Worm (Caenorhabditis elegans) whole organism, young adult: ENCODE data around the gene ltd-1.
A peak's percentile ranks its signal among the peaks of the same experiment; 100 is the strongest.

Experiments used
- B0019.2 ChIP-seq: fragments of 200-800 bp; sonication (Bioruptor generic); conservative IDR thresholded peaks from 2 replicates; pipeline ENCODE4 v1.3.6; 2022; ENCODE audit warnings: missing genetic modification reagents, missing genetic modification characterization, missing compliant biosample characterization
- D2030.7 ChIP-seq: fragments of 200-800 bp; sonication (Bioruptor generic); IDR thresholded peaks from 2 replicates; pipeline ENCODE4 v1.3.6; 2022; ENCODE audit warnings: missing genetic modification reagents, missing genetic modification characterization, missing compliant biosample characterization
- F23B12.7 ChIP-seq: sonication (generic microtip); optimal IDR thresholded peaks from 2 replicates; lab custom pipeline; 2017; ENCODE audit warnings: missing genetic modification characterization, mild to moderate bottlenecking, missing compliant biosample characterization, antibody characterized with exemption, moderate library complexity; ENCODE audit not compliant: insufficient read depth
- F49E8.2 ChIP-seq: sonication (generic microtip); optimal IDR thresholded peaks from 3 replicates; lab custom pipeline; 2017; ENCODE audit warnings: missing genetic modification characterization, mild to moderate bottlenecking, missing compliant biosample characterization, antibody characterized with exemption, moderate library complexity; ENCODE audit not compliant: insufficient read depth
- F55B11.4 ChIP-seq: sonication (generic microtip); optimal IDR thresholded peaks from 2 replicates; lab custom pipeline; 2016; ENCODE audit warnings: missing compliant biosample characterization, missing genetic modification characterization, borderline replicate concordance; ENCODE audit not compliant: insufficient read depth
- T07F8.4 ChIP-seq: sonication (generic microtip); optimal IDR thresholded peaks from 2 replicates; lab custom pipeline; 2016; ENCODE audit warnings: mild to moderate bottlenecking, missing genetic modification characterization, moderate library complexity, missing compliant biosample characterization
- Y53G8AR.9 ChIP-seq: fragments of 200-800 bp; sonication (Bioruptor generic); conservative IDR thresholded peaks from 2 replicates; pipeline ENCODE4 v1.3.6; 2022; ENCODE audit warnings: missing genetic modification reagents, missing genetic modification characterization, missing compliant biosample characterization
- Y67H2A.10 ChIP-seq: fragments of 200-800 bp; sonication (Bioruptor generic); conservative IDR thresholded peaks from 2 replicates; pipeline ENCODE4 v1.3.6; 2022; ENCODE audit warnings: missing genetic modification reagents, missing genetic modification characterization, missing compliant biosample characterization
- Y79H2A.3 ChIP-seq: fragments of 200-800 bp; sonication (Bioruptor generic); conservative IDR thresholded peaks from 2 replicates; pipeline ENCODE4 v1.3.6; 2022; ENCODE audit warnings: missing genetic modification reagents, missing genetic modification characterization, missing compliant biosample characterization
- Y95B8A.8 ChIP-seq: fragments of 200-800 bp; sonication (Bioruptor generic); IDR thresholded peaks from 2 replicates; pipeline ENCODE4 v1.3.6; 2022; ENCODE audit warnings: missing genetic modification reagents, missing genetic modification characterization, missing compliant biosample characterization
- akir-1 ChIP-seq: fragments of 200-800 bp; sonication (Bioruptor generic); optimal IDR thresholded peaks from 2 replicates; lab custom pipeline; 2018; ENCODE audit warnings: mild to moderate bottlenecking, missing genetic modification characterization, moderate library complexity, missing compliant biosample characterization
- aptf-3 ChIP-seq: fragments of 200-800 bp; sonication (Bioruptor generic); IDR thresholded peaks from 2 replicates; pipeline ENCODE4 v1.3.6; 2022; ENCODE audit warnings: missing genetic modification characterization, missing compliant biosample characterization
- atf-7 ChIP-seq: sonication (generic microtip); optimal IDR thresholded peaks from 2 replicates; lab custom pipeline; 2017; ENCODE audit warnings: mild to moderate bottlenecking, missing genetic modification characterization, missing compliant biosample characterization
- attf-5 ChIP-seq: fragments of 200-800 bp; sonication (Bioruptor generic); optimal IDR thresholded peaks from 2 replicates; lab custom pipeline; 2018; ENCODE audit warnings: mild to moderate bottlenecking, missing genetic modification characterization, missing compliant biosample characterization
- attf-6 ChIP-seq: fragments of 200-800 bp; sonication (Bioruptor generic); IDR thresholded peaks from 2 replicates; pipeline ENCODE4 v1.3.6; 2022; ENCODE audit warnings: missing genetic modification reagents, missing genetic modification characterization, missing compliant biosample characterization
- bed-1 ChIP-seq: fragments of 200-800 bp; sonication (Bioruptor generic); IDR thresholded peaks from 2 replicates; pipeline ENCODE4 v1.3.6; 2022; ENCODE audit warnings: missing genetic modification reagents, missing genetic modification characterization, missing compliant biosample characterization
- ccch-3 ChIP-seq: fragments of 200-800 bp; sonication (Bioruptor generic); optimal IDR thresholded peaks from 2 replicates; lab custom pipeline; 2018; ENCODE audit warnings: mild to moderate bottlenecking, missing genetic modification characterization, missing compliant biosample characterization
- ceh-100 ChIP-seq: fragments of 200-800 bp; sonication (Bioruptor generic); IDR thresholded peaks from 2 replicates; pipeline ENCODE4 v1.3.6; 2022; ENCODE audit warnings: missing genetic modification reagents, missing genetic modification characterization, missing compliant biosample characterization
- ceh-58 ChIP-seq: fragments of 200-800 bp; sonication (Bioruptor generic); IDR thresholded peaks from 2 replicates; pipeline ENCODE4 v1.3.6; 2022; ENCODE audit warnings: missing genetic modification characterization, missing compliant biosample characterization
- ceh-91 ChIP-seq: fragments of 200-800 bp; sonication (Bioruptor generic); IDR thresholded peaks from 2 replicates; pipeline ENCODE4 v1.3.6; 2022; ENCODE audit warnings: missing genetic modification reagents, missing genetic modification characterization, missing compliant biosample characterization
- chd-7 ChIP-seq: sonication (generic microtip); optimal IDR thresholded peaks from 2 replicates; lab custom pipeline; 2016; ENCODE audit warnings: mild to moderate bottlenecking, missing genetic modification characterization, moderate library complexity, missing compliant biosample characterization
- dpl-1 ChIP-seq: fragments of 150-350 bp; optimal IDR thresholded peaks from 2 replicates; lab custom pipeline; 2014; ENCODE audit warnings: missing biosample characterization, missing genetic modification reagents, missing genetic modification characterization
- efl-1 ChIP-seq: fragments of 150-350 bp; optimal IDR thresholded peaks from 2 replicates; lab custom pipeline; 2014; ENCODE audit warnings: missing biosample characterization, missing genetic modification reagents, missing genetic modification characterization
- egl-44 ChIP-seq: fragments of 200-800 bp; sonication (Bioruptor generic); IDR thresholded peaks from 2 replicates; pipeline ENCODE4 v1.3.6; 2022; ENCODE audit warnings: missing genetic modification reagents, missing genetic modification characterization, missing compliant biosample characterization
- fkh-3 ChIP-seq: sonication (generic microtip); optimal IDR thresholded peaks from 2 replicates; lab custom pipeline; 2016; ENCODE audit warnings: mild to moderate bottlenecking, missing genetic modification characterization, missing compliant biosample characterization
- hlh-12 ChIP-seq: sonication (generic microtip); optimal IDR thresholded peaks from 2 replicates; lab custom pipeline; 2016; ENCODE audit warnings: missing genetic modification characterization, missing compliant biosample characterization
- hmg-20 ChIP-seq: fragments of 200-800 bp; sonication (Bioruptor generic); IDR thresholded peaks from 2 replicates; pipeline ENCODE4 v1.3.6; 2022; ENCODE audit warnings: missing genetic modification reagents, missing genetic modification characterization, missing compliant biosample characterization
- lag-1 ChIP-seq: fragments of 200-800 bp; sonication (Bioruptor generic); IDR thresholded peaks from 2 replicates; pipeline ENCODE4 v1.3.6; 2022; ENCODE audit warnings: missing genetic modification reagents, missing genetic modification characterization, missing compliant biosample characterization
- let-607 ChIP-seq, 2 experiments: fragments of 200-800 bp in 1 of 2; sonication (Bioruptor generic) in 1 of 2; sonication (generic microtip) in 1 of 2; optimal IDR thresholded peaks; 2 replicates each; lab custom pipeline; 2016 to 2018; ENCODE audit warnings: mild to moderate bottlenecking in 2 of 2, missing compliant biosample characterization in 2 of 2, missing genetic modification characterization in 2 of 2, moderate library complexity in 2 of 2, missing genotype in 1 of 2
- lin-35 ChIP-seq, 3 experiments: fragments of 150-350 bp in 2 of 3; sonication (generic microtip) in 1 of 3; optimal IDR thresholded peaks; 2 replicates each; lab custom pipeline; 2014 to 2018; ENCODE audit warnings: missing biosample characterization in 3 of 3, missing genetic modification characterization in 3 of 3, missing genetic modification reagents in 3 of 3
- lin-40 ChIP-seq: sonication (generic microtip); optimal IDR thresholded peaks from 2 replicates; lab custom pipeline; 2016; ENCODE audit warnings: missing genetic modification characterization, mild to moderate bottlenecking, missing compliant biosample characterization, missing genotype, missing genetic modification reagents
- lin-54 ChIP-seq: fragments of 200-800 bp; sonication (Bioruptor generic); optimal IDR thresholded peaks from 2 replicates; lab custom pipeline; 2018; ENCODE audit warnings: mild to moderate bottlenecking, missing genetic modification characterization, missing compliant biosample characterization
- madf-6 ChIP-seq: fragments of 200-800 bp; sonication (Bioruptor generic); IDR thresholded peaks from 2 replicates; pipeline ENCODE4 v1.3.6; 2022; ENCODE audit warnings: missing genetic modification reagents, missing genetic modification characterization, missing compliant biosample characterization
- madf-8 ChIP-seq: fragments of 200-800 bp; sonication (Bioruptor generic); conservative IDR thresholded peaks from 2 replicates; pipeline ENCODE4 v1.3.6; 2022; ENCODE audit warnings: missing genetic modification reagents, missing genetic modification characterization, missing compliant biosample characterization
- mes-4 ChIP-seq: sonication (generic microtip); optimal IDR thresholded peaks from 2 replicates; lab custom pipeline; 2016; ENCODE audit warnings: missing genotype, missing genetic modification characterization, missing compliant biosample characterization
- pbrm-1 ChIP-seq: fragments of 200-800 bp; sonication (Bioruptor generic); IDR thresholded peaks from 2 replicates; pipeline ENCODE4 v1.3.6; 2022; ENCODE audit warnings: missing genetic modification reagents, missing genetic modification characterization, missing compliant biosample characterization
- pha-4 ChIP-seq: fragments of 150-350 bp; sonication (generic microtip); optimal IDR thresholded peaks from 2 replicates; lab custom pipeline; 2014; ENCODE audit warnings: missing biosample characterization, missing genetic modification reagents, missing genetic modification characterization
- rcor-1 ChIP-seq: fragments of 200-800 bp; sonication (Bioruptor generic); IDR thresholded peaks from 2 replicates; pipeline ENCODE4 v1.3.6; 2022; ENCODE audit warnings: missing genetic modification reagents, missing genetic modification characterization, missing compliant biosample characterization
- sdz-38 ChIP-seq: sonication (generic microtip); optimal IDR thresholded peaks from 2 replicates; lab custom pipeline; 2016; ENCODE audit warnings: missing genotype, missing genetic modification characterization, missing compliant biosample characterization
- sptf-2 ChIP-seq: fragments of 200-800 bp; sonication (Bioruptor generic); optimal IDR thresholded peaks from 2 replicates; lab custom pipeline; 2018; ENCODE audit warnings: mild to moderate bottlenecking, missing genetic modification characterization, missing compliant biosample characterization
- tbx-9 ChIP-seq: sonication (generic microtip); optimal IDR thresholded peaks from 2 replicates; lab custom pipeline; 2016; ENCODE audit warnings: borderline replicate concordance, missing genetic modification characterization, inconsistent platforms, missing compliant biosample characterization
- tlf-1 ChIP-seq: fragments of 200-800 bp; sonication (Bioruptor generic); optimal IDR thresholded peaks from 2 replicates; lab custom pipeline; 2018; ENCODE audit warnings: mild to moderate bottlenecking, missing genetic modification characterization, missing compliant biosample characterization
- unc-62 ChIP-seq: fragments of 150-350 bp; optimal IDR thresholded peaks from 2 replicates; lab custom pipeline; 2014; ENCODE audit warnings: missing biosample characterization, missing genetic modification reagents, missing genetic modification characterization
- zim-3 ChIP-seq: sonication (generic microtip); optimal IDR thresholded peaks from 2 replicates; lab custom pipeline; 2017; ENCODE audit warnings: mild to moderate bottlenecking, missing genetic modification characterization, moderate library complexity, missing compliant biosample characterization
- ztf-18 ChIP-seq: sonication (generic microtip); optimal IDR thresholded peaks from 2 replicates; lab custom pipeline; 2016; ENCODE audit warnings: missing genotype, mild to moderate bottlenecking, missing genetic modification characterization, missing compliant biosample characterization
- ztf-22 ChIP-seq: fragments of 200-800 bp; sonication (Bioruptor generic); optimal IDR thresholded peaks from 2 replicates; lab custom pipeline; 2018; ENCODE audit warnings: mild to moderate bottlenecking, missing genetic modification characterization, moderate library complexity, missing compliant biosample characterization
- ztf-3 ChIP-seq: fragments of 200-800 bp; sonication (Bioruptor generic); optimal IDR thresholded peaks from 2 replicates; lab custom pipeline; 2018; ENCODE audit warnings: mild to moderate bottlenecking, missing genetic modification characterization, missing compliant biosample characterization
- ztf-6 ChIP-seq: fragments of 200-800 bp; sonication (Bioruptor generic); IDR thresholded peaks from 2 replicates; pipeline ENCODE4 v1.3.6; 2022; ENCODE audit warnings: missing genetic modification reagents, missing genetic modification characterization, missing compliant biosample characterization

Gene ltd-1

DNA sequence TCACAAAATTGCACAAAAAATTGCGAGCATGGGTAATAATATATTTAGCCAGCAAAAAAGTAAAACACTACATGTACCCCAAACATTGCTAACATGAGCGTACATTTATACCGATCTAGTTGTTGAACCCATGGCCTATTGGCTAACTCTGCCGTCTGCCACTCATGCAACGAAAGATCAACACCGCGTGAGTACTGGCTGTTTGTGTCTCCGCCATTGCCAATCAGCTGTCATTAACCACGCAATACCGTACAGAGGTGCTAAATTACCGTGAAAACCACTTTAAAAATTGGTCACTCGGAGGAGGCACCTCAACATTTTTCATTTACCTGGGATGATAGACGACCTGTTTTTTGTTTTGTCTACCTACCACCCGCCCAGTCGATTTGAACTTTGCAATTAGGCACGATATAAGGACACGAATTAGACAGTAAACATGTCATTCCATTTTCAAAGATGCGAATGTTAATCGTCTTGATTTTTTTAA is 17.2 kb downstream of the ltd-1 start, which contains the start of gene K02C4.2 (continued):
- TF ChIP-seq zim-3 (tag; lab: Kevin White, UChicago) (peak; percentile 89), ccch-3 (no peak), D2030.7 (GFP tag; lab: Robert Waterston, UW) (peak; percentile 55), atf-7 (tag; lab: Kevin White, UChicago) (peak; percentile 59), Y53G8AR.9 (GFP tag; lab: Robert Waterston, UW) (peak; percentile 71), tbx-9 (tag; lab: Kevin White, UChicago) (peak; percentile 54), hlh-12 (tag; lab: Kevin White, UChicago) (peak; percentile 34), tlf-1 (GFP tag; lab: Kevin White, UChicago) (peak; percentile 75), egl-44 (GFP tag; lab: Robert Waterston, UW) (peak; percentile 71; the same call in 1 of the 2 replicates), F49E8.2 (tag; lab: Kevin White, UChicago) (peak; percentile 75), sptf-2 (GFP tag; lab: Kevin White, UChicago) (peak; percentile 73), chd-7 (tag; lab: Kevin White, UChicago) (peak; percentile 90), ztf-3 (GFP tag; lab: Kevin White, UChicago) (peak; percentile 69), let-607 (tag; optimal IDR thresholded peaks at IDR 0.05; lab: Kevin White, UChicago) (peak; percentile 61 to 72), ztf-18 (tag; lab: Kevin White, UChicago) (peak; percentile 83), rcor-1 (GFP tag; lab: Robert Waterston, UW) (peak; percentile 77), ceh-91 (GFP tag; lab: Robert Waterston, UW) (0 out of 2 replicates have a peak, but pooled peaks have one; percentile 8), mes-4 (peak; percentile 81), madf-6 (GFP tag; lab: Robert Waterston, UW) (peak; percentile 72), Y95B8A.8 (GFP tag; lab: Robert Waterston, UW) (no peak), madf-8 (GFP tag; lab: Robert Waterston, UW) (no peak), F55B11.4 (no peak), pha-4 (tag; lab: Kevin White, UChicago) (no peak), bed-1 (GFP tag; lab: Robert Waterston, UW) (no peak), efl-1 (GFP tag; lab: Kevin White, UChicago) (no peak), B0019.2 (GFP tag; lab: Robert Waterston, UW) (0 out of 2 replicates have a peak, but pooled peaks have one; percentile 40), attf-6 (GFP tag; lab: Robert Waterston, UW) (no peak), akir-1 (GFP tag; lab: Kevin White, UChicago) (peak; percentile 25), F23B12.7 (tag; lab: Kevin White, UChicago) (peak; percentile 76), attf-5 (GFP tag; lab: Kevin White, UChicago) (peak; percentile 72), lin-54 (GFP tag; lab: Kevin White, UChicago) (peak; percentile 76), lag-1 (0 out of 2 replicates have a peak, but pooled peaks have one; percentile 55), dpl-1 (peak; percentile 37), ceh-58 (GFP tag; lab: Robert Waterston, UW) (no peak), ztf-6 (no peak), T07F8.4 (tag; lab: Kevin White, UChicago) (peak; percentile 77), Y79H2A.3 (GFP tag; lab: Robert Waterston, UW) (no peak; the same call in 1 of the 2 replicates), pbrm-1 (peak; percentile 66; the same call in 1 of the 2 replicates), lin-35 (GFP tag; optimal IDR thresholded peaks at IDR 0.05; lab: Kevin White, UChicago) (peak in 1 of 3 experiments; percentile 72), sdz-38 (tag; lab: Kevin White, UChicago) (no peak), ztf-22 (GFP tag; lab: Kevin White, UChicago) (peak; percentile 44), lin-40 (tag; lab: Kevin White, UChicago) (peak; percentile 69), unc-62 (GFP tag; lab: Kevin White, UChicago) (no peak), Y67H2A.10 (no peak), hmg-20 (GFP tag; lab: Robert Waterston, UW) (peak; percentile 67; the same call in 1 of the 2 replicates), fkh-3 (peak; percentile 85), ceh-100 (GFP tag; lab: Robert Waterston, UW) (peak; percentile 43), aptf-3 (peak; percentile 84; the same call in 1 of the 2 replicates)
